Worm (Caenorhabditis elegans) whole organism, L4/young adult: Measurements from ENCODE around the gene C44C10.12.

Source experiments
- W03F9.2 ChIP-seq: fragments of 150-350 bp; optimal IDR thresholded peaks from 2 replicates; lab custom pipeline; 2014; ENCODE audit warnings: missing biosample characterization, missing genetic modification characterization
- dao-5 ChIP-seq: sonication (generic microtip); optimal IDR thresholded peaks from 2 replicates; lab custom pipeline; 2016; ENCODE audit warnings: missing genotype, missing genetic modification characterization, moderate library complexity, missing compliant biosample characterization
- him-1 ChIP-seq: sonication (generic microtip); optimal IDR thresholded peaks from 2 replicates; lab custom pipeline; 2016; ENCODE audit warnings: missing genotype, missing genetic modification reagents, missing genetic modification characterization, missing compliant biosample characterization

- TF ChIP-seq him-1 (no peak), dao-5 (no peak), W03F9.2 (tag; lab: Kevin White, UChicago) (no peak)
Observed at ce11 chrX:11725646-11726045, 28.9 kb downstream of the C44C10.12 start.
